Worm (Caenorhabditis elegans): ENCODE data around the gene C43G2.3.
"Not testable (repeated sequence)": the region's sequence is repeated elsewhere in the genome, so short reads cannot be mapped to it uniquely, and the experiment has no call there.

Gene C43G2.3

DNA sequence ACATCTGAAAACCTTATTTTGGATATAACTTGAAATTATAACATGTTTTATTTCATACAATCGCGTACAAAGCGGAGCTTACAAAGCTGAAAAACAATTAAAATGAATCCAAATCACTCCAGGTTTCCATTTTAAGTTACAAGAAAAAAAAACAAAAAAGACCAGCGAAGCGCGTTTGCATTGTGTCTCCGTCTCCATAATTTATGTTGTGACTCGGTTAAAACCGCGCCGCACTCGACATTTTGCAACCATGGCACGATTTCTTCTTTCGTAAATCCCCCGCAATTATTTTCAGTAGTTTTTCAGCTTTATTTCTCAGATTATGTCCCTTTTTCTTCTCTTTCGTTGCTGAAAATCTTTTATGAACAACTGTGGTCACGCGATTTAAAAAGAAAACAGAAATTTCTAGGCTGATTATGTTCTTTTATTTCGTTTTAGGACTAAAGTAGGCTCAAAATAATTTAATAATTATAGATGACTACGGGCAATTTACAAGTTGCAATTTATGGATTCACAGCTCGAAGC, 7.4 kb downstream of the C43G2.3 start, which contains the start of the genes F38A5.2 and dnj-11 (continued):
- TF ChIP-seq nhr-28 (tag; optimal IDR thresholded peaks at IDR 0.05), result no peak
- peak; percentile 27 for TF ChIP-seq lsy-12 (tag; optimal IDR thresholded peaks at IDR 0.05)
- no peak for TF ChIP-seq nhr-67 (tag; optimal IDR thresholded peaks at IDR 0.05)
- TF ChIP-seq ZK546.5 (tag; optimal IDR thresholded peaks at IDR 0.05), result no peak
- no peak for TF ChIP-seq nhr-77 (tag; optimal IDR thresholded peaks at IDR 0.05)
- TF ChIP-seq R02D3.7 (tag; optimal IDR thresholded peaks at IDR 0.05), result peak; percentile 68
- TF ChIP-seq ceh-16 (tag; optimal IDR thresholded peaks at IDR 0.05), result no peak
- no peak for TF ChIP-seq tbx-2 (tag; optimal IDR thresholded peaks at IDR 0.05)
- no peak for TF ChIP-seq ceh-9 (tag; optimal IDR thresholded peaks at IDR 0.05)
- peak; percentile 83 for TF ChIP-seq skn-1 (tag; optimal IDR thresholded peaks at IDR 0.05)
- TF ChIP-seq elt-2 (tag; optimal IDR thresholded peaks at IDR 0.05), result peak; percentile 28
- TF ChIP-seq ceh-28 (tag; optimal IDR thresholded peaks at IDR 0.05), result peak; percentile 18
- TF ChIP-seq unc-39 (tag; optimal IDR thresholded peaks at IDR 0.05), result no peak
- TF ChIP-seq aly-2 (tag; optimal IDR thresholded peaks at IDR 0.05), result no peak
- peak; percentile 64 for TF ChIP-seq lin-39 (tag; optimal IDR thresholded peaks at IDR 0.05)
- TF ChIP-seq ceh-82 (tag; optimal IDR thresholded peaks at IDR 0.05), result no peak
- peak; percentile 94 for TF ChIP-seq lin-15B (tag; optimal IDR thresholded peaks at IDR 0.05)
- peak; percentile 89 for TF ChIP-seq nhr-25 (tag; optimal IDR thresholded peaks at IDR 0.05)
- peak; percentile 76 for TF ChIP-seq hmg-11 (tag; optimal IDR thresholded peaks at IDR 0.05)
- no peak for TF ChIP-seq fos-1 (tag; optimal IDR thresholded peaks at IDR 0.05)
- peak; percentile 97 for TF ChIP-seq pha-4 (tag; optimal IDR thresholded peaks at IDR 0.05)
- TF ChIP-seq mdl-1 (tag; optimal IDR thresholded peaks at IDR 0.05), result no peak
- TF ChIP-seq nfya-1 (tag; optimal IDR thresholded peaks at IDR 0.05; ENCODE audit: insufficient read depth), result peak; percentile 86

ce11 chrIV:6588080-6588613, 10.1 kb downstream of the C43G2.3 start:
- no peak for TF ChIP-seq ceh-16 (tag; optimal IDR thresholded peaks at IDR 0.05)
- no peak for TF ChIP-seq lsy-12 (tag; optimal IDR thresholded peaks at IDR 0.05)
- TF ChIP-seq hmg-11 (tag; optimal IDR thresholded peaks at IDR 0.05), result no peak

DNA sequence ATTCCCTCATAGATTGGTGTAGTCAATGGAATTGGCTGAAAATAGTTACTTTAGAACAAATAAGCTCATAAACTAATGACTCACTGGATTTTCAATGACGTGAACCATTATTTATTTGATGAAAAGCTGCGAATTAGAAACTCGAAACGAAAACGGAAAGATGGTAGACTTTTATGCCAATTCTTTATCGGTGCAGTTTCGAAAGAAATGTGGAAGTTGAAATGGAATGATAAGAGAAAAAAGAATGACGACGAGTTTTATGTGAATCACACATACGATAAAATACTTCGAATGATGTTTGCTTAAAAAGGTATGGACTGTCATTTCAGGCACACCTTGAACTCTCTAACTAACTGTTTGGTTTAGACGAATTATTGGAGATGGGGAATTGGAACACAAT, 12.0 kb downstream of the C43G2.3 start, which contains the start of the genes lec-11 and irld-7:
TSS of gene lec-11 (minus strand) at position 126 of the 400 bp plus-strand sequence.
TSS of gene irld-7 (plus strand) at position 332 of the 400 bp plus-strand sequence.
- TF ChIP-seq pqm-1 (tag; optimal IDR thresholded peaks at IDR 0.05), result peak; percentile 69
- no peak for TF ChIP-seq ama-1 (optimal IDR thresholded peaks at IDR 0.05)
- TF ChIP-seq elt-2 (tag; optimal IDR thresholded peaks at IDR 0.05), result peak; percentile 72

DNA sequence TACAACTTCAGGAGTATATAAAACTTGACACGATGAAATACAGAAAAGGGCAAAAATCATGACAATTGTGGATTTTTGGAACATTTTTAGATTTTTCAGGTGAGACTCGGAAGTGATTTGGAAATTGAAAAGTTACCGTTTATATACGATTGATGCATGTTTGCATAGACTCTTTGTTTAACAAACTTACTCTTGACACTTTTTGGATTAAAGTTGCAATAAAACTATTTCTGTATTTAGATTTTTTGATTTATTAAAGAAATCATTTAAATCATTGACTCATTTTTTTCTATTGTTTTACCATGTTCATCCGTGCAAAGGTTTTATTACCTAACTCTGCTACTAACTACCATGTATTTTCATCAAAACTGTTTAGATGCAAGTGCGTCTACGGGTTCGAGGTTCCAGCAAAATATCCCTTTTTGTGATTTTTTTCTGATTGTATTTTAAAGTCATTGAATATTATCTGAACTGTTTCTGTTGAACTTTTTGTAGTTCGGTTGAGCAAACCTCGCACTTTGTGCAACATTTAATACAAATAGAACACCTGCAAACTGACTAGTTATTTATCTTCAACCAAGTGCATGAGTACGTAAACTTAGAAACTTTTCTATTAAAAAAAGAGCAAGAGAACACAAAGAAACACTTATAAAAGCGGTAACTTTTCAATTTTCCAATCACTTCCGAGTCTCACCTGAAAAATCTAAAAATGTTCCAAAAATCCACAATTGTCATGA, 13.2 kb downstream of the C43G2.3 start, which contains the start of the genes nspb-1 and nspb-2:
TSS of gene nspb-1 (minus strand) at position 101 of the 737 bp plus-strand sequence.
TSS of gene nspb-2 (plus strand) at position 687 of the 737 bp plus-strand sequence.
- not testable (repeated sequence) for TF ChIP-seq mml-1 (tag; optimal IDR thresholded peaks at IDR 0.05); fkh-10 (GFP tag; optimal IDR thresholded peaks at IDR 0.05); elt-1 (tag; optimal IDR thresholded peaks at IDR 0.05)

- TF ChIP-seq R02D3.7, nhr-28, ceh-28 (tag; optimal IDR thresholded peaks at IDR 0.05): not testable (repeated sequence)
These were observed 16.9 kb downstream of the C43G2.3 start, which contains the start of gene nspb-3 for ce11 chrIV:6594871-6595270. TSS of gene nspb-3 (minus strand) at chrIV:6594971.

- TF ChIP-seq nhr-76 (tag; optimal IDR thresholded peaks at IDR 0.05) (no peak), sea-2 (GFP tag; optimal IDR thresholded peaks at IDR 0.05) (no peak), lin-39 (tag; optimal IDR thresholded peaks at IDR 0.05) (no peak), nhr-28 (tag; optimal IDR thresholded peaks at IDR 0.05) (no peak), skn-1 (tag; optimal IDR thresholded peaks at IDR 0.05) (no peak), fkh-10 (GFP tag; optimal IDR thresholded peaks at IDR 0.05) (no peak), ceh-16 (tag; optimal IDR thresholded peaks at IDR 0.05) (no peak), mdl-1 (tag; optimal IDR thresholded peaks at IDR 0.05) (no peak), tbx-2 (tag; optimal IDR thresholded peaks at IDR 0.05) (no peak), nhr-25 (tag; optimal IDR thresholded peaks at IDR 0.05) (no peak), unc-62 (GFP tag; optimal IDR thresholded peaks at IDR 0.05) (no peak), nfya-1 (tag; optimal IDR thresholded peaks at IDR 0.05; ENCODE audit: insufficient read depth) (no peak)
These were observed 17.9 kb downstream of the C43G2.3 start, which contains the start of gene F38A5.22 for ce11 chrIV:6595912-6596311. TSS of gene F38A5.22 (minus strand) at chrIV:6595940.

All from whole organism, L3 larva.